Fruit fly (Drosophila melanogaster): ENCODE data around the gene Rab9Fb.

Rab9Fb gene

dm6 chrX:10927110-10927509 is 25.2 kb downstream of the Rab9Fb start, which contains the start of gene CG2145:
Gene CG2145 (plus strand): TSS chrX:10927399.
- TF ChIP-seq insv (optimal IDR thresholded peaks at IDR 0.05) (no peak), h (optimal IDR thresholded peaks at IDR 0.05) (no peak), Sin3A (optimal IDR thresholded peaks at IDR 0.05) (no peak)

- TF ChIP-seq Sin3A (optimal IDR thresholded peaks at IDR 0.05) (no peak), Myc (optimal IDR thresholded peaks at IDR 0.05) (no peak), ttk (optimal IDR thresholded peaks at IDR 0.05) (no peak), psq (optimal IDR thresholded peaks at IDR 0.05) (no peak), insv (optimal IDR thresholded peaks at IDR 0.05) (no peak), h (optimal IDR thresholded peaks at IDR 0.05) (no peak)
Measured at dm6 chrX:10926245-10926644, 26.0 kb downstream of the Rab9Fb start.

dm6 chrX:10923711-10924281 is 28.5 kb downstream of the Rab9Fb start, which contains the start of gene v:
Gene v (plus strand): TSS chrX:10923972.
- no peak for TF ChIP-seq h (optimal IDR thresholded peaks at IDR 0.05)
- TF ChIP-seq Myc (optimal IDR thresholded peaks at IDR 0.05): no peak
- no peak for TF ChIP-seq ttk (optimal IDR thresholded peaks at IDR 0.05)
- TF ChIP-seq psq (optimal IDR thresholded peaks at IDR 0.05): no peak
- no peak for TF ChIP-seq Sin3A (optimal IDR thresholded peaks at IDR 0.05)
- TF ChIP-seq insv (optimal IDR thresholded peaks at IDR 0.05): no peak

- TF ChIP-seq ttk (optimal IDR thresholded peaks at IDR 0.05) (no peak), psq (optimal IDR thresholded peaks at IDR 0.05) (no peak), h (optimal IDR thresholded peaks at IDR 0.05) (no peak), Myc (optimal IDR thresholded peaks at IDR 0.05) (no peak), insv (optimal IDR thresholded peaks at IDR 0.05) (no peak), Sin3A (optimal IDR thresholded peaks at IDR 0.05) (no peak)
Measured at dm6 chrX:10922178-10922577, 30.1 kb downstream of the Rab9Fb start.

dm6 chrX:10921665-10922064 is 30.6 kb downstream of the Rab9Fb start:
- TF ChIP-seq insv (optimal IDR thresholded peaks at IDR 0.05): no peak
- TF ChIP-seq Sin3A (optimal IDR thresholded peaks at IDR 0.05): no peak
- no peak for TF ChIP-seq h (optimal IDR thresholded peaks at IDR 0.05)
- TF ChIP-seq ttk (optimal IDR thresholded peaks at IDR 0.05): no peak
- no peak for TF ChIP-seq psq (optimal IDR thresholded peaks at IDR 0.05)
- TF ChIP-seq Myc (optimal IDR thresholded peaks at IDR 0.05): no peak

- no peak for TF ChIP-seq ttk (optimal IDR thresholded peaks at IDR 0.05)
- TF ChIP-seq Sin3A (optimal IDR thresholded peaks at IDR 0.05): no peak
- no peak for TF ChIP-seq psq (optimal IDR thresholded peaks at IDR 0.05)
- TF ChIP-seq insv (optimal IDR thresholded peaks at IDR 0.05): no peak
- TF ChIP-seq h (optimal IDR thresholded peaks at IDR 0.05): no peak
- no peak for TF ChIP-seq Myc (optimal IDR thresholded peaks at IDR 0.05)
Measured at dm6 chrX:10912585-10912984, 39.7 kb downstream of the Rab9Fb start.

- TF ChIP-seq Myc (optimal IDR thresholded peaks at IDR 0.05): no peak
- TF ChIP-seq insv (optimal IDR thresholded peaks at IDR 0.05): no peak
- no peak for TF ChIP-seq psq (optimal IDR thresholded peaks at IDR 0.05)
- no peak for TF ChIP-seq h (optimal IDR thresholded peaks at IDR 0.05)
- TF ChIP-seq ttk (optimal IDR thresholded peaks at IDR 0.05): no peak
- no peak for TF ChIP-seq Sin3A (optimal IDR thresholded peaks at IDR 0.05)
Measured at dm6 chrX:10906222-10906866, 45.9 kb downstream of the Rab9Fb start.

dm6 chrX:10905467-10905866 is 46.8 kb downstream of the Rab9Fb start, which contains the start of gene CG43901:
Gene CG43901 (plus strand): TSS chrX:10905767.
- TF ChIP-seq Myc (optimal IDR thresholded peaks at IDR 0.05): no peak

- no peak for TF ChIP-seq h (optimal IDR thresholded peaks at IDR 0.05)
- TF ChIP-seq ttk (optimal IDR thresholded peaks at IDR 0.05): no peak
- TF ChIP-seq Sin3A (optimal IDR thresholded peaks at IDR 0.05): no peak
- no peak for TF ChIP-seq psq (optimal IDR thresholded peaks at IDR 0.05)
- no peak for TF ChIP-seq insv (optimal IDR thresholded peaks at IDR 0.05)
- no peak for TF ChIP-seq Myc (optimal IDR thresholded peaks at IDR 0.05)
Measured at dm6 chrX:10905047-10905446, 47.2 kb downstream of the Rab9Fb start.

Measured in Kc167 (cell line).